Worm (Caenorhabditis elegans) whole organism, young adult: ENCODE measurements around the gene F40C5.1.
"Not testable (repeated sequence)": the region's sequence is repeated elsewhere in the genome, so short reads cannot be mapped to it uniquely, and the experiment has no call there.

Source experiments
- C17E4.6 ChIP-seq: fragments of 200-800 bp; sonication (Bioruptor generic); IDR thresholded peaks from 2 replicates; pipeline ENCODE4 v1.3.6; 2022; ENCODE audit warnings: missing genetic modification reagents, missing genetic modification characterization, missing compliant biosample characterization
- F22D6.2 ChIP-seq: sonication (generic microtip); optimal IDR thresholded peaks from 2 replicates; lab custom pipeline; 2016; ENCODE audit warnings: mild to moderate bottlenecking, missing genetic modification characterization, missing compliant biosample characterization
- F49E8.2 ChIP-seq: sonication (generic microtip); optimal IDR thresholded peaks from 3 replicates; lab custom pipeline; 2017; ENCODE audit warnings: missing genetic modification characterization, mild to moderate bottlenecking, missing compliant biosample characterization, antibody characterized with exemption, moderate library complexity; ENCODE audit not compliant: insufficient read depth
- F52B5.7 ChIP-seq: sonication (generic microtip); optimal IDR thresholded peaks from 2 replicates; lab custom pipeline; 2016; ENCODE audit warnings: mild to moderate bottlenecking, missing genetic modification characterization, missing compliant biosample characterization
- K11D2.4 ChIP-seq: fragments of 200-800 bp; sonication (Bioruptor generic); IDR thresholded peaks from 2 replicates; pipeline ENCODE4 v1.3.6; 2022; ENCODE audit warnings: missing genetic modification reagents, missing genetic modification characterization, missing compliant biosample characterization
- Y53G8AR.9 ChIP-seq: fragments of 200-800 bp; sonication (Bioruptor generic); conservative IDR thresholded peaks from 2 replicates; pipeline ENCODE4 v1.3.6; 2022; ENCODE audit warnings: missing genetic modification reagents, missing genetic modification characterization, missing compliant biosample characterization
- bed-2 ChIP-seq: fragments of 200-800 bp; sonication (Bioruptor generic); IDR thresholded peaks from 2 replicates; pipeline ENCODE4 v1.3.6; 2022; ENCODE audit warnings: missing genetic modification reagents, missing genetic modification characterization, missing compliant biosample characterization
- cebp-1 ChIP-seq, 2 experiments: fragments of 200-800 bp in 1 of 2; sonication (Bioruptor generic) in 1 of 2; sonication (generic microtip) in 1 of 2; IDR thresholded peaks in 1 of 2; optimal IDR thresholded peaks in 1 of 2; 2 replicates each; pipeline versions ENCODE4 v1.3.6 to Lab custom; 2017 to 2022; ENCODE audit warnings: missing compliant biosample characterization in 2 of 2, missing genetic modification characterization in 2 of 2, mild to moderate bottlenecking in 1 of 2, missing genetic modification reagents in 1 of 2, moderate library complexity in 1 of 2
- cebp-2 ChIP-seq: fragments of 200-800 bp; sonication (Bioruptor generic); IDR thresholded peaks from 2 replicates; pipeline ENCODE4 v1.3.6; 2022; ENCODE audit warnings: missing genetic modification characterization, missing compliant biosample characterization
- ceh-91 ChIP-seq: fragments of 200-800 bp; sonication (Bioruptor generic); IDR thresholded peaks from 2 replicates; pipeline ENCODE4 v1.3.6; 2022; ENCODE audit warnings: missing genetic modification reagents, missing genetic modification characterization, missing compliant biosample characterization
- efl-1 ChIP-seq: fragments of 150-350 bp; optimal IDR thresholded peaks from 2 replicates; lab custom pipeline; 2014; ENCODE audit warnings: missing biosample characterization, missing genetic modification reagents, missing genetic modification characterization
- ets-4 ChIP-seq: fragments of 200-800 bp; sonication (Bioruptor generic); optimal IDR thresholded peaks from 2 replicates; lab custom pipeline; 2018; ENCODE audit warnings: mild to moderate bottlenecking, missing genetic modification characterization, missing compliant biosample characterization
- let-607 ChIP-seq, 2 experiments: fragments of 200-800 bp in 1 of 2; sonication (Bioruptor generic) in 1 of 2; sonication (generic microtip) in 1 of 2; optimal IDR thresholded peaks; 2 replicates each; lab custom pipeline; 2016 to 2018; ENCODE audit warnings: mild to moderate bottlenecking in 2 of 2, missing compliant biosample characterization in 2 of 2, missing genetic modification characterization in 2 of 2, moderate library complexity in 2 of 2, missing genotype in 1 of 2
- lsy-27 ChIP-seq: sonication (generic microtip); optimal IDR thresholded peaks from 2 replicates; lab custom pipeline; 2017; ENCODE audit warnings: missing genetic modification characterization, mild to moderate bottlenecking, missing compliant biosample characterization, antibody characterized with exemption, missing genotype, borderline replicate concordance; ENCODE audit not compliant: insufficient read depth
- mel-28 ChIP-seq: sonication (generic microtip); optimal IDR thresholded peaks from 2 replicates; lab custom pipeline; 2016; ENCODE audit warnings: borderline replicate concordance, mild to moderate bottlenecking, missing genetic modification characterization, missing compliant biosample characterization
- mes-4 ChIP-seq: sonication (generic microtip); optimal IDR thresholded peaks from 2 replicates; lab custom pipeline; 2016; ENCODE audit warnings: missing genotype, missing genetic modification characterization, missing compliant biosample characterization
- nfya-2 ChIP-seq: fragments of 200-800 bp; sonication (Bioruptor generic); IDR thresholded peaks from 2 replicates; pipeline ENCODE4 v1.3.6; 2022; ENCODE audit warnings: missing genetic modification reagents, missing genetic modification characterization, missing compliant biosample characterization
- nhr-27 ChIP-seq: fragments of 200-800 bp; sonication (Bioruptor generic); optimal IDR thresholded peaks from 2 replicates; lab custom pipeline; 2018; ENCODE audit warnings: mild to moderate bottlenecking, missing genetic modification characterization, moderate library complexity, missing compliant biosample characterization
- rpc-1 ChIP-seq, 2 experiments: fragments of 150-350 bp in 1 of 2; sonication (generic microtip) in 1 of 2; optimal IDR thresholded peaks; 2 replicates each; lab custom pipeline; 2014 to 2018; ENCODE audit warnings: missing biosample characterization in 1 of 2, missing genetic modification characterization in 1 of 2, missing genetic modification reagents in 1 of 2, missing genotype in 1 of 2
- snpc-4 ChIP-seq, 5 experiments: fragments of 150-350 bp in 1 of 5; sonication (generic microtip) in 4 of 5; optimal IDR thresholded peaks; 2 replicates each; lab custom pipeline; 2014 to 2018; ENCODE audit warnings: missing genetic modification characterization in 5 of 5, missing biosample characterization in 3 of 5, antibody characterized with exemption in 2 of 5, mild to moderate bottlenecking in 2 of 5, missing compliant biosample characterization in 2 of 5, missing genotype in 2 of 5, moderate library complexity in 2 of 5, missing genetic modification reagents in 1 of 5
- sptf-2 ChIP-seq: fragments of 200-800 bp; sonication (Bioruptor generic); optimal IDR thresholded peaks from 2 replicates; lab custom pipeline; 2018; ENCODE audit warnings: mild to moderate bottlenecking, missing genetic modification characterization, missing compliant biosample characterization
- xnd-1 ChIP-seq: sonication (generic microtip); optimal IDR thresholded peaks from 2 replicates; lab custom pipeline; 2016; ENCODE audit warnings: missing genotype, missing genetic modification reagents, missing genetic modification characterization, missing compliant biosample characterization
- ztf-3 ChIP-seq: fragments of 200-800 bp; sonication (Bioruptor generic); optimal IDR thresholded peaks from 2 replicates; lab custom pipeline; 2018; ENCODE audit warnings: mild to moderate bottlenecking, missing genetic modification characterization, missing compliant biosample characterization

F40C5.1 gene

DNA sequence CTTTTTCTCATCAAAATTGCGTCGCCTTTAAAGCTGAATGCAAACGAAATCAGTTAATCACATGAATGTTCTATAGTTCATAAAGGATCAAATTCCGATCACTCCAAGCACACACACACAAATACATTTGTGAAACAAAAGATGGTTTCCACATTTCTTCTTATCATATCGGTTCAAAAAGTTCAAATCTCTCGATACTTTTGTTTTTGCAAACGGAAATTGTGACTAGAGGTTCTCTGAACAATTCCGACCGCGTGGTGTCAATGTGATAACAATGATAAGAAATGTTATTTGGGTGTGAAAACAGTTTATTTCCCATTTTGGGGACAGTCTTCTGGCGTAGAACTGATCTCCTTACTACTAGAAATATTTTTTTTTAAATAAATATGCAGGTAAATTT lies 44.3 kb downstream of the F40C5.1 start:
- TF ChIP-seq xnd-1 (tag; lab: Kevin White, UChicago) (no peak), rpc-1 (optimal IDR thresholded peaks at IDR 0.05; lab: Kevin White, UChicago) (no peak), rpc-1 (tag; optimal IDR thresholded peaks at IDR 0.05; lab: Kevin White, UChicago) (no peak), K11D2.4 (GFP tag; lab: Robert Waterston, UW) (no peak), ztf-3 (GFP tag; lab: Kevin White, UChicago) (no peak), sptf-2 (no peak), bed-2 (no peak), ceh-91 (GFP tag; lab: Robert Waterston, UW) (no peak), mel-28 (no peak), lsy-27 (no peak), nfya-2 (GFP tag; lab: Robert Waterston, UW) (no peak), Y53G8AR.9 (GFP tag; lab: Robert Waterston, UW) (no peak), F52B5.7 (no peak), C17E4.6 (no peak), nhr-27 (tag; lab: Kevin White, UChicago) (no peak), snpc-4 (GFP tag; optimal IDR thresholded peaks at IDR 0.05; lab: Kevin White, UChicago) (no peak), snpc-4 (tag; optimal IDR thresholded peaks at IDR 0.05; lab: Kevin White, UChicago) (no peak), cebp-2 (GFP tag; lab: Robert Waterston, UW) (no peak), mes-4 (tag; lab: Kevin White, UChicago) (no peak), efl-1 (GFP tag; lab: Kevin White, UChicago) (no peak), ets-4 (GFP tag; lab: Kevin White, UChicago) (no peak), cebp-1 (GFP tag; IDR thresholded peaks at IDR 0.05; lab: Robert Waterston, UW) (no peak), cebp-1 (tag; optimal IDR thresholded peaks at IDR 0.05; lab: Kevin White, UChicago) (no peak)

DNA sequence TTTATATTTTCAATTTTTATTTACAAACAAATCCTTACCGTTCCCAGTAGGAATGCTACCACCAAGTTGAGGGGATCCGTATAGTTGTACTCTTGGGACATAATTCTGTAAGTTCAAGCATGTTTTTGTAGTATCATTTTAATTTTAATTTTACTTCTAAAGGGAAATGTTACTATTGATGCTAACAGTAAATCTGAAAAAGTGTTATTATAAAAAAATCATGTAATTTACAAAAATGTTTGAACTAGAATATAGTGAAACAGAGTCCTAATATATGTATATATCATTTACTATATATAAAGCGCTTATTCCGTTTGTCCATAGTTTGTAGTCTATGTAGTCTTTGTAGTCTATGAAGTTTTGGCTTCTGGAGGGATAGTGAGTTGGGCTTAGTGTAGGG lies 48.1 kb downstream of the F40C5.1 start, which contains the start of gene srx-93:
TSS of gene srx-93 (minus strand) at position 101 of the 400 bp plus-strand sequence.
- TF ChIP-seq F49E8.2 (tag; lab: Kevin White, UChicago); F22D6.2; let-607 (tag; optimal IDR thresholded peaks at IDR 0.05; lab: Kevin White, UChicago): not testable (repeated sequence)
